Fruit fly (Drosophila melanogaster): Measurements from ENCODE around the gene Diedel.

DNA sequence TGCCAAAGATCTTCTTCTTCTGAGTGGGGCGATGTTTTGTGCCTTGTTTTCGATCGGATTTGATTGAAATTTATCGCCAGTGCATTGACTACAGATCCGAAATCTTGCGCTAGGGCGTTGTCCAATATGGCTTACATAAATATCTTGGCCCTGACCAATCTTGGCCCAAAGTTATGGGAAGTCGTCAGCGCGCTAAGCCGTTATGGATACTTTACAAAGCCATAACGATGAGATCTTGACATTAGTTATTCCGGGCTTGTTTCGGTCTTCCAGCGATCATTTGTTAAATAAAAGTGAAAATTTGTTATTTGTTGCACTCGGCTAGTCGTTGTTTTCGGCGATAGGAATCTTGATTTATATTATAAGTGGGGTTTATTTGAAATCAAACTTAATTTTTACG, 24.8 kb downstream of the Diedel start:
- no peak for TF ChIP-seq CG6854 (GFP tag; optimal IDR thresholded peaks at IDR 0.05)
- no peak for TF ChIP-seq CG3281 (GFP tag; optimal IDR thresholded peaks at IDR 0.05)
- no peak for TF ChIP-seq Hr78 (GFP tag; optimal IDR thresholded peaks at IDR 0.05)
- TF ChIP-seq CHES-1-like (GFP tag; optimal IDR thresholded peaks at IDR 0.05): no peak
- no peak for TF ChIP-seq maf-S (GFP tag; optimal IDR thresholded peaks at IDR 0.05)
- TF ChIP-seq knrl (GFP tag; IDR thresholded peaks at IDR 0.05; ENCODE audit: partially characterized antibody): no peak
- TF ChIP-seq ttk (GFP tag; IDR thresholded peaks at IDR 0.05): no peak
- TF ChIP-seq PHDP (tag; optimal IDR thresholded peaks at IDR 0.05): no peak
- TF ChIP-seq CG17802 (tag; optimal IDR thresholded peaks at IDR 0.05): no peak
